Fruit fly (Drosophila melanogaster): Measurements from ENCODE around the gene Taf12.

The Taf12 gene

DNA sequence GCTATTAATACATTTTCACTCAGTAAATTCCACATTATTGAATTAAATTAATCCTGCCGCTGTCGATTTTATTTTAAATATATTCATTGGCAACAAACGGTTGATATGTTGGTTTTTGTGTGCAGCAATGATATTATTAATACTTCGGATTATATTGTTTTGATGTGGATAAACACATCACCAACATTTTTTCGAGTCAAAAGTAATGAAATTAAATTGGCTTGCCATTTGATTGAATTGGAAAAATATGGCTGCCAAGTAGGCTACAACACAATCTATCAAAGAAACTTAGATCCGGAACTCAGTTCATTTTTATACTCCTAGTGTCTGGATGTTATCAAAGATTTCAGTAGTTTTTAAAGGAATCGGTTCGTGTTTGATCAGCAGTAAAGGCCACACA lies 20.8 kb upstream of the Taf12 start, which contains the start of gene CG14718 (continued):
- no peak for TF ChIP-seq Camta (GFP tag; optimal IDR thresholded peaks at IDR 0.05)
- no peak for TF ChIP-seq PHDP (tag; optimal IDR thresholded peaks at IDR 0.05)

- TF ChIP-seq cato (GFP tag; optimal IDR thresholded peaks at IDR 0.05; ENCODE audit: borderline replicate concordance) (no peak), CG1529 (GFP tag; optimal IDR thresholded peaks at IDR 0.05) (no peak), ssp (GFP tag; IDR thresholded peaks at IDR 0.05) (no peak), fd64A (GFP tag; optimal IDR thresholded peaks at IDR 0.05) (no peak), unc-4 (GFP tag; IDR thresholded peaks at IDR 0.05; ENCODE audit: partially characterized antibody) (no peak), E2f2 (GFP tag; IDR thresholded peaks at IDR 0.05) (no peak), CG34376 (GFP tag; optimal IDR thresholded peaks at IDR 0.05) (no peak), tgo (GFP tag; IDR thresholded peaks at IDR 0.05) (no peak), crc (GFP tag; optimal IDR thresholded peaks at IDR 0.05) (no peak), Dad (GFP tag; optimal IDR thresholded peaks at IDR 0.05) (no peak)
These were observed 16.7 kb upstream of the Taf12 start, which contains the start of gene CG14717 for dm6 chr3R:11696209-11696608. Gene CG14717 (plus strand): TSS chr3R:11696509.

DNA sequence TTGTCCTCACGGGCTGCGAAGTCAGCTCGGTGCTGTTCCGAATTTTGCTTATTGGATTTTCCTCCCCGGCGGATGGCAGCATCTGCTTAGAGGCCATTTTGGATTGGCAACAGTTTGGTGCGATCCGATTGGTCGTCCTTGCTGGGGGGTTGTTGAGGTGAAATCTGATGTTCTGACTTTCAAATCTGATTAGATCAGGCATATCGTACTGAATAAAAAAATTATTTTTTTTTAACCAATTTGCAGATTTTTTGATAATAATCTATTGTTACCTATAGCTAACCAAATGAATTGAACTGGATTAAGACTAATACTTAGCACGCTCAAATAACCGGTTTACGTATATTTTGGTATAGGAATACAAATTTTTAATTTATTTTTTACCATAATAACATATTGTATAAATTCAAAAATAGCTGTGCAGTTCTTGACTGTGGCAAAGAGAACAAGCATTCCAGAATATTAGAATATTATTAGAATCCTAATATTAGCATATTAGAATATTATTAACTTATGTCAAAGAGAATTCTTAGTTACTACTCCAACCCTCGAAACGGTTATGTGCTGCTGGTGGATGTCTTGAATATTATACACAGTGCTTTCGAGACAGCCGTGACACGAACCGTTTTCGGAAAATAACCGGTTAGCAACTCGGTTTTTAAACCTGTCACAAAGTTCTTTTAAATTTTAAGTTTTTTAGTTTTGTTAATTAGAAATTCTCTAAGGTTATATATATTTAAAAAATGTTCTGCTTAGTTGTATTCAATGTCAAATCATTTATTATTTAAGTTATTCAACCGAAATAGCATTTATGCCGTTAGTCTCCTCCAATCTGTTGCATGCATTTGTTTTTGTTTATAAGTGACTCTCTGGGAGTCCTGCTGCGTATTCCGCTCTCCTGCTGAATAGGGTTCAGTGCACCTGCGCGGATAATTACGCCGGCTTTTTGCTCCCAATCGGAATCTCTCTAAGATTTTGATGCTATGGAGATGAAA lies 15.1 kb upstream of the Taf12 start, which contains the start of gene Fer3:
Gene Fer3, minus strand, starts transcription at position 1 of the 995 bp plus-strand sequence.
- TF ChIP-seq Elba2 (GFP tag; optimal IDR thresholded peaks at IDR 0.05) (peak; percentile 98), maf-S (GFP tag; optimal IDR thresholded peaks at IDR 0.05) (no peak), CG8924 (tag; optimal IDR thresholded peaks at IDR 0.05) (peak; percentile 12), ind (GFP tag; optimal IDR thresholded peaks at IDR 0.05) (no peak), ewg (GFP tag; optimal IDR thresholded peaks at IDR 0.05) (peak; percentile 40), fd3F (GFP tag; optimal IDR thresholded peaks at IDR 0.05) (no peak), Lim3 (GFP tag; IDR thresholded peaks at IDR 0.05) (no peak), Trl (optimal IDR thresholded peaks at IDR 0.05) (peak in 1 of 2 experiments; percentile 21), Trl (GFP tag; optimal IDR thresholded peaks at IDR 0.05) (no peak), Nf-YB (GFP tag; optimal IDR thresholded peaks at IDR 0.05) (peak; percentile 92), yki (optimal IDR thresholded peaks at IDR 0.05) (no peak), lab (GFP tag; optimal IDR thresholded peaks at IDR 0.05) (peak; percentile 9), CG9609 (GFP tag; optimal IDR thresholded peaks at IDR 0.05) (no peak), Dek (tag; optimal IDR thresholded peaks at IDR 0.05) (peak; percentile 13), Xbp1 (GFP tag; optimal IDR thresholded peaks at IDR 0.05) (no peak), pita (GFP tag; optimal IDR thresholded peaks at IDR 0.05) (peak; percentile 77), sens (GFP tag) (peak; percentile 59), CTCF (GFP tag; optimal IDR thresholded peaks at IDR 0.05) (peak; percentile 74), seq (GFP tag; IDR thresholded peaks at IDR 0.05) (no peak), CG11504 (tag; optimal IDR thresholded peaks at IDR 0.05) (peak; percentile 31), scrt (GFP tag; optimal IDR thresholded peaks at IDR 0.05) (peak; percentile 93), CG2129 (GFP tag; IDR thresholded peaks at IDR 0.05; ENCODE audit: partially characterized antibody) (no peak), Nf-YC (tag; optimal IDR thresholded peaks at IDR 0.05) (peak; percentile 93), cg (GFP tag; optimal IDR thresholded peaks at IDR 0.05) (no peak), CG11695 (GFP tag; IDR thresholded peaks at IDR 0.05) (no peak), CG18476 (GFP tag; optimal IDR thresholded peaks at IDR 0.05) (no peak), D (optimal IDR thresholded peaks at IDR 0.05) (peak; percentile 1), D (GFP tag; optimal IDR thresholded peaks at IDR 0.05) (no peak), CG15514 (GFP tag; optimal IDR thresholded peaks at IDR 0.05) (peak; percentile 13), Hmr (GFP tag; optimal IDR thresholded peaks at IDR 0.05) (peak; percentile 28), CG10366 (GFP tag; IDR thresholded peaks at IDR 0.05) (no peak), CoRest (tag; optimal IDR thresholded peaks at IDR 0.05) (peak; percentile 5), da (GFP tag; optimal IDR thresholded peaks at IDR 0.05) (no peak), CG17912 (GFP tag; optimal IDR thresholded peaks at IDR 0.05) (no peak), CG3163 (GFP tag; optimal IDR thresholded peaks at IDR 0.05) (peak; percentile 90)

All from whole organism, embryonic.